Fruit fly (Drosophila melanogaster): Measurements from ENCODE around the gene Gsc.

- no peak for TF ChIP-seq cic (GFP tag; optimal IDR thresholded peaks at IDR 0.05)
- no peak for TF ChIP-seq CG7045 (GFP tag; optimal IDR thresholded peaks at IDR 0.05)
- no peak for TF ChIP-seq tj (GFP tag; optimal IDR thresholded peaks at IDR 0.05)
- TF ChIP-seq bab1 (GFP tag; optimal IDR thresholded peaks at IDR 0.05), result no peak
- TF ChIP-seq cnc (optimal IDR thresholded peaks at IDR 0.05), result no peak
- no peak for TF ChIP-seq Clk (GFP tag; optimal IDR thresholded peaks at IDR 0.05)
- no peak for TF ChIP-seq kay (GFP tag; ENCODE audit: borderline replicate concordance)
Measured at dm6 chr2L:601848-602247, 7.4 kb upstream of the Gsc start.
